Fruit fly (Drosophila melanogaster) whole organism, embryonic: ENCODE results near the gene CG12477.

ENCODE experiments used
- CG15269 ChIP-seq: fragments of 200-800 bp; sonication (Bioruptor generic); optimal IDR thresholded peaks from 2 replicates; lab custom pipeline; 2018; ENCODE audit warnings: missing biosample characterization, mild to moderate bottlenecking, missing genetic modification characterization, moderate library complexity
- CG31441 ChIP-seq: fragments of 200-800 bp; sonication (Bioruptor generic); IDR thresholded peaks from 2 replicates; pipeline ENCODE4 v1.3.6; 2022; ENCODE audit warnings: missing biosample characterization, missing genetic modification characterization
- CG4360 ChIP-seq: fragments of 200-800 bp; sonication (Bioruptor generic); IDR thresholded peaks from 2 replicates; pipeline ENCODE4 v1.3.6; 2022; ENCODE audit warnings: missing biosample characterization, missing genetic modification characterization
- CG9876 ChIP-seq: fragments of 200-800 bp; sonication (Bioruptor generic); optimal IDR thresholded peaks from 2 replicates; lab custom pipeline; 2016; ENCODE audit warnings: missing biosample characterization, missing genetic modification characterization
- HmgD ChIP-seq: fragments of 200-800 bp; sonication (Bioruptor generic); optimal IDR thresholded peaks from 3 replicates; lab custom pipeline; 2016; ENCODE audit warnings: missing biosample characterization, missing genetic modification characterization
- Lhr ChIP-seq: fragments of 200-800 bp; sonication (Bioruptor generic); optimal IDR thresholded peaks from 3 replicates; lab custom pipeline; 2017; ENCODE audit warnings: mild to moderate bottlenecking, missing biosample characterization, missing genetic modification reagents, missing genetic modification characterization
- pb ChIP-seq: fragments of 200-800 bp; sonication (Bioruptor generic); optimal IDR thresholded peaks from 3 replicates; lab custom pipeline; 2016; ENCODE audit warnings: missing biosample characterization, missing genetic modification characterization
- ro ChIP-seq: fragments of 200-800 bp; sonication (Bioruptor generic); IDR thresholded peaks from 2 replicates; pipeline ENCODE4 v1.3.6; 2022; ENCODE audit warnings: missing biosample characterization, missing genetic modification characterization

DNA sequence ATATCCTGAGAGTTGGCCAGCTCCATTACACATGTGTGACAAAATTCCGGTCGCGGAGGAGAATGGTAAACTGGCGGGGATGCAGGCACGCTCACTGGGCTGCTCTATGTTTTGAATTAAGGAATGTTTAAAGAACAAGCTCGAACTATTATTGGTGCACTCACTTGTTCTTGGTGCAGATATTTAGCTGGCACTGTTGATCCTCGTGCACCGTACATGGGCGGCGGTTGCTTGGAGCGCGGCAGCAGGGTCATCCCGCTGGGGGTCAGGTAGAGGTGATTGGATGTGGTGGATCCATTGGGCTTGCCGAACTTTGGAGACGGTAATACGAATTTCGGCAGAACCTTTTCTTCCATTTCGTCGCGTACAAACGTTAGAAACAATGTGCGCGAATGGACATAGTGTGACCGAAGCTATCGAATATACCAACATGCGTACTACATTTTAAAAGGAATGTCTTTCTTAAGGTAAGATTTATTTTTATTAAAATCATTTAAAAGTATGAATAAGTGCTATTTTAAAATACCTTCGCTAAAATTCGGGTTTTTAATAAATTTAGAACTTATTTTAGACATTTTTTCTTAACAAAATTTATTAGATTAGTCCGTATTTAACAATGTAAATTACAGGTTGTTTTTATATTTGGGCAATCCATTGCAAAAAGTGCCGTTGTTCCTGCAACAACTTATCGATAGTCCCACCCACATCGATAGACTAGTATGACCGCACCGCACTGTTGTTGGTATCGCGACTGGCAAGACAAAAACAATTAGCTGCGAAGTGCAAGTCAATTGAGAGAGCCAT lies 25.1 kb upstream of the CG12477 start, which contains the start of the genes Nufip and Atg3:
- TF ChIP-seq CG9876 (GFP tag; lab: Kevin White, UChicago) (no peak), ro (GFP tag; lab: Robert Waterston, UW) (no peak), pb (GFP tag; lab: Kevin White, UChicago) (no peak), HmgD (GFP tag; lab: Kevin White, UChicago) (no peak), Lhr (GFP tag; lab: Kevin White, UChicago) (peak; percentile 34), CG15269 (peak; percentile 32), CG31441 (GFP tag; lab: Robert Waterston, UW) (peak; percentile 51), CG4360 (GFP tag; lab: Robert Waterston, UW) (no peak)
